Fruit fly (Drosophila melanogaster) S2 (cell line): ENCODE data around the gene mAChR-C.
A peak's percentile ranks its signal among the peaks of the same experiment; 100 is the strongest.

Source experiments
- CG8478 ChIP-seq: fragments of >200 bp; optimal IDR thresholded peaks from 2 replicates; lab custom pipeline; 2018
- CTCF ChIP-seq, 2 experiments: fragments of >200 bp; optimal IDR thresholded peaks; 2 replicates each; lab custom pipeline; 2018

The mAChR-C gene

DNA sequence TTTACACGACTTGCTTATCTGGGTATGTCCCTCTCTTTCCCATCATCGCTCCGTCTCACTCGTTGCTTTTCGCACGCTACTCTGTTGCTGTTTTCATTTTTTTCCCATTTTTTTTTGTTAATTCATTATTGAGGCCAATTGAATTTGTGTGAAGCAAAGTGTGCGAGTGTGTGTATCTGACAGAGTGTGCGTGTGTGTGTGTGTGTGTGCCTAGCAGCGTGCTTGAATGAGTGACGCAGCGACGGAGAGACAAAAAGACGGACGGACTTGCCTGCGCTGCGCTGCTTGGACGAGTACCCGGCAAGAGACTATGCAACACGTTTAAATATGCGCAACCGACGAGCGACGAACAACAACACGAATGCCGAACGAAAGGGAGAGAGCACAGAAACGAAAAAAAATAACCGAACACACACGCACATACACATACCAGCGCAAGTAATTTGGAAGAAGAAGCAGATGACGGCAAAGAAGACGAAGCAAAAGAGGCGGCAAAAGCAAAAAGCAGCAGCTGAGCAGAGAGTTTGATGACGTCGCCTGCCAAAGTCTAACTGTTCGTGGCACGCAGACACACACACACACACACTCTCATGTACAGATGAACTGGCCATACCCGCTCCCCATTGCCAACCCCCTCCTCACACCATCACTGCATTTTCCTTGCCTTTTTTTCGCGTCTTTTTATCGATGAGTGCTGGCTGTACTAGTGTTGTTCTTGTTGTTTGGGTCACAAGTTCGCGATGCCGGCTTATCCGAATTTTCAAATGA is 30.2 kb upstream of the mAChR-C start:
- TF ChIP-seq CG8478 (lab: Kevin White, UChicago) (no peak), CTCF (optimal IDR thresholded peaks at IDR 0.05; lab: Kevin White, UChicago) (no peak)

dm6 chrX:6861523-6862077 is 29.1 kb upstream of the mAChR-C start:
- TF ChIP-seq CG8478 (lab: Kevin White, UChicago) (no peak), CTCF (optimal IDR thresholded peaks at IDR 0.05; lab: Kevin White, UChicago) (no peak)

DNA sequence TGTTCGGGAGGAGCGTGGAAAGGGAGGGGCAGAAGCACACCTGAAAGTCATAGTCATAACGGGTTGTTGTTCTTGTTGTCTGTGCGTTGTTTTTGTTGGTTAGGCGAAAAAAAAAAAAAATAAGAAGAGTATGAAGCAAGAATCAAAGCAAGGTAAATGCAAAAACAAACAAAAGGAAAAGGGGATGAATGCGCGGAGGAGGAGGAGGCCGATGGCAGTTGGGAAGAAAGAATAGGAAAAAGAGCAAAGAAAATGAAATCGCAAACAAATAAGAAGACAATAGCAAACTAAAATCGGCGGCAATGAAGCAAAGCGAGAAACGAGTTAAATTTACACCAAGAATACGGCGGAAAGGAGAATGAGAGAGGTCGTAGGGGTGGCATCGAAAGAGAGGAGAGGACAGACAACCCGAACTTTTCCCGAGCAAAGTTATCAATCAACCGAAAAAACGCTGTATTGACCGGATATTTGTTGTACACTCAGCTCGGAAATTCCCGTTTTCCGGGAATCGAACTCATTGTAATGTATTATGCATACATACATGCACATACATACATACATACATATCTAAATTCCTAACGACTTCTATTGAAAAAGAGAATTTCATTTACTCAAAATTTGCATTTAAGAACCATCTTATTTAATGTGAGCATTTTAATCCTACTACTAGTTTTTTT is 28.1 kb upstream of the mAChR-C start:
- TF ChIP-seq CG8478 (lab: Kevin White, UChicago): no peak
- TF ChIP-seq CTCF (optimal IDR thresholded peaks at IDR 0.05; lab: Kevin White, UChicago): no peak

- no peak for TF ChIP-seq CTCF (optimal IDR thresholded peaks at IDR 0.05; lab: Kevin White, UChicago)
- TF ChIP-seq CG8478 (lab: Kevin White, UChicago): no peak
Observed at dm6 chrX:6859756-6860412, 27.4 kb upstream of the mAChR-C start.

DNA sequence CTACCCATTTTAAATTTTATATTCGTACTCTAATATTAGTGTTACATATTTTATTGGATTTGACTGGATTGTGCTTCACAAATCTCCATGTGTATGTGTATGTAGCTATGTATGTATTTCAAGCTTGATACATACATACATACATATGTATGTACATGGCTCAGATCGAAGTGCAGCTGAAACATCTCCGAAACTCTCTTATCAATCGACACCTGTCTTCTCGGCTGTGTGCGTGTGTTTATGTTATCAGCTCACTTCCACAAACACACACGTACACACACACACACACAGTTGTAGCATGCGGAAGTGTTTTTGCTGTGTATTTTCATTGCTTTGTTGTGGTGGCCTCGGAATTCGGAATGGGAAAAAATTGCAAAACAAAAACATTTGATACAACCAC is 26.8 kb upstream of the mAChR-C start:
- no peak for TF ChIP-seq CTCF (optimal IDR thresholded peaks at IDR 0.05; lab: Kevin White, UChicago)
- TF ChIP-seq CG8478 (lab: Kevin White, UChicago): no peak

dm6 chrX:6857693-6858092 is 25.2 kb upstream of the mAChR-C start:
- no peak for TF ChIP-seq CG8478 (lab: Kevin White, UChicago)
- no peak for TF ChIP-seq CTCF (optimal IDR thresholded peaks at IDR 0.05; lab: Kevin White, UChicago)

DNA sequence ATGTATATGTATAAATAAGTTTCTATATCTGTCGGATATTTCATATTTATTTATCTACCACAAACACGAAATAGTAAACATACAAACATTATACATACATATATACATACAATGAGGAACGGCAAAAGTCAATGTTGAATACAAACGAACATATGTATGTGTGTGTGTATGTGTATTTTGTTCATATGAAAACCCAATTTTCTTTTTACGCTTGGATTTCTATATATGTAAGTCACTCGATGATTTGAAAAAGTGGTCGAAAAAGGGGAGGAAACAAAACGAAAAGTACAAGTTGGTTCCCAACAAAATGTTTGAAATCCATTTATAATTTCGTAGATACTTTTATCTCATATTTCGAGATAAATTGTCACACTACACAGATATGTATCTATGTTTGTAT is 24.8 kb upstream of the mAChR-C start:
- no peak for TF ChIP-seq CG8478 (lab: Kevin White, UChicago)
- no peak for TF ChIP-seq CTCF (optimal IDR thresholded peaks at IDR 0.05; lab: Kevin White, UChicago)

- TF ChIP-seq CTCF (optimal IDR thresholded peaks at IDR 0.05; lab: Kevin White, UChicago): no peak
- no peak for TF ChIP-seq CG8478 (lab: Kevin White, UChicago)
Observed at dm6 chrX:6856332-6856995, 24.0 kb upstream of the mAChR-C start.

DNA sequence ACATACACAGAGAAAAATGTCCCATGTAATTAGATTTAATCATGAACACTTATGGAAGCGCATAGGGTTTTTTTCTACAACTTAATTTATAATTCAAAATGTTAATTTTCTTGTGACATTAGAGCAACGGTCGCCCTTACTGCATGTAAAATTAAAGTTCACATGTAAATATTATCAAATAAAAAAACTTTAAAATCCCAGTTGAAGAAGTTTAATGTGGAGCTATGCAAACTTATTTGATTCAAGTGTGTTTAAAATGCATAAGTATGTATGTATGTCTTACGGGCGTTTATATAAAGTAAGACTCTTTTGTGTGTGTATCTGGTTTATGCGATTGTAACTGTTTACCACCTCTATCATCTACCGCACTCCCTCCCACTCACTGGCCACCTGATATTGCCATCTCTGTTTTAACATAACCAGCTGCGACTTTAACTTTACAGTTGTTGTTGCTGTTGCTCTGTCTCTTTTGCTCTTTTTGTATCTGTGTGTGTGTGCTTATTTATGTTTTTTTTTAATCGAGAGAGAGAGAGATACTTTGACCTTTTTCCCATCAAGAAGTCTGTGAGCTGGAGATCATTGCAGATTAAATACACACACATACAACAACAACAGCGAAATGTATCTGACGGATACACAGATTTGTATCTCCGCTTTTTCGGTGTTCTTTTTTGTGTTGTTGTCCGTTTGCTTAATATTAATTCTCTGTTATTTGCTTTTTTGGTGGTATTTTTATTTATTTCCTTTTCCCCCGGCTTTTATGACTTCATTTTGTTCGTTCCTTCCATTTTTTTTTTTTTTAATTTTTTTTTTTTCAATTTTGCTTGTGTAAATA is 23.1 kb upstream of the mAChR-C start:
- TF ChIP-seq CTCF (optimal IDR thresholded peaks at IDR 0.05; lab: Kevin White, UChicago): peak in 1 of 2 experiments; percentile 5
- no peak for TF ChIP-seq CG8478 (lab: Kevin White, UChicago)

- no peak for TF ChIP-seq CG8478 (lab: Kevin White, UChicago)
- TF ChIP-seq CTCF (optimal IDR thresholded peaks at IDR 0.05; lab: Kevin White, UChicago): no peak
Observed at dm6 chrX:6854563-6854962, 22.1 kb upstream of the mAChR-C start.

DNA sequence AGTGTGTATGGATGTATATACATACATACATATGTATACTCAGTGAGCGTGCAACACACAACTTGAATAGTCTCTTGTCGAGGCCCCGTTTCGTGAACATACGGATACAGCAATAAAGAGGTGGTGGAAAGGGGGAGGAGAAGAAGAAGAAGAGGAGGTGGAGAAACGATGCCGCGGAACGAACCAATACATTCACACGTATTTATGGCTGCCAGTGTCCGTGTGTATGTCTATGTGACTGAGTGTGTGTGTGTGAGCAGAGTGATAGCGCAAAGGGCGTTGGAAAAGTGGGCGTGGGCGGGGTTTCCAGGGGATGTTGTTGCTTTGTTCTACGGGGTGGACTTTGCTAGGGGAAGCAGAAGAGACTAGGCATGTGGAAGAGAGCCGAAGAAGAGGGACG is 20.9 kb upstream of the mAChR-C start:
- TF ChIP-seq CG8478 (lab: Kevin White, UChicago): no peak
- TF ChIP-seq CTCF (optimal IDR thresholded peaks at IDR 0.05; lab: Kevin White, UChicago): no peak

DNA sequence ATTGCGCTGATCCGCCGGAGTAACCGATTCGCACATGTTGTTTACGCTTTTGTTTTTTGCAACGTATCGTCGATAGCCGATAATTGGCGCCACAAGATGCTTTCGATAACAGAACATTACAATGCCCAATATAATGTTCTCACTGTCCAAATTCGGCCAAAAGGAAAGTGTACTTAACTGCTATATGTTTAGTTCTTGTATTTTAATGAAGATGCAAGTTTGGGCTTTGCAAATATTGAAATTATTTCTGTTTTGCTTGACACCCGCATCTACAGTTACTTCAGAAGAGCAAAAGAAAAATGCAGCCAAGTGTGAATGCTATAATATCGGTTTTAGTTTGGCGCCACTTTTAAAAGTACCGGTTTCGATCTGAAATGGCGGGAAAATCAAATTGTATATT is 20.1 kb upstream of the mAChR-C start:
- TF ChIP-seq CG8478 (lab: Kevin White, UChicago) (no peak), CTCF (optimal IDR thresholded peaks at IDR 0.05; lab: Kevin White, UChicago) (no peak)

dm6 chrX:6849178-6849956 is 16.9 kb upstream of the mAChR-C start, which contains the start of the genes Cht11 and CG4558:
Cht11 (minus strand) TSS chrX:6849517.
CG4558 (plus strand) TSS chrX:6849770.
- no peak for TF ChIP-seq CTCF (optimal IDR thresholded peaks at IDR 0.05; lab: Kevin White, UChicago)
- TF ChIP-seq CG8478 (lab: Kevin White, UChicago): no peak
